Worm (Caenorhabditis elegans) whole organism, young adult: ENCODE measurements around the gene C36H8.1.

Source experiments
- hlh-26 ChIP-seq: fragments of 200-800 bp; sonication (Bioruptor generic); conservative IDR thresholded peaks from 2 replicates; pipeline ENCODE4 v1.3.6; 2022; ENCODE audit warnings: missing genetic modification reagents, missing genetic modification characterization, missing compliant biosample characterization
- pbrm-1 ChIP-seq: fragments of 200-800 bp; sonication (Bioruptor generic); IDR thresholded peaks from 2 replicates; pipeline ENCODE4 v1.3.6; 2022; ENCODE audit warnings: missing genetic modification reagents, missing genetic modification characterization, missing compliant biosample characterization

DNA sequence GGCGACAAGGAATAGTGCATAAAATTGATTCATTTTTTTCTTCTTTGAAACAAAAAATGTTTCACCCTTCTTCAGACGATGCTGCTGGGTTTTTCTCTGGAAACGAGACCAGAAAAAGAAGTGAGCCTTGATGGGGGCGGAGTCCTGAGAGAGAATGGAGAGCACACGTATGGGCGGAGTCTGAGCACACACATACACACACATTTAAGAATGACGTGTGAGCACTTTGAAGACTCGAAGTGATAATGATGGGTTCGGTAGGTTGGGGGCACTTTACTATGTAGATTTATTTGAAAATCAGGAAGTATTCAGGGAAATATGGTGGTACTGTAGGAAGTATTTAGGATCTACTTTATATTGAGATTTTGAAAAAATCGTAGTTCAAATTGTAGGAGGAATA is 12.9 kb upstream of the C36H8.1 start, which contains the start of gene flp-9:
- no peak for TF ChIP-seq hlh-26 (GFP tag; lab: Robert Waterston, UW)
- no peak for TF ChIP-seq pbrm-1 (GFP tag; lab: Robert Waterston, UW)
